Fruit fly (Drosophila melanogaster) whole organism, embryonic: ENCODE data around the gene Hecw.

ENCODE experiments used
- Atf6 ChIP-seq: fragments of 200-800 bp; sonication (Bioruptor generic); IDR thresholded peaks from 2 replicates; pipeline ENCODE4 v1.3.6; 2022; ENCODE audit warnings: missing biosample characterization, missing genetic modification characterization
- Blimp-1 ChIP-seq: fragments of 200-800 bp; sonication (Bioruptor generic); optimal IDR thresholded peaks from 3 replicates; lab custom pipeline; 2018; ENCODE audit warnings: missing biosample characterization, missing genetic modification characterization, mild to moderate bottlenecking, moderate library complexity, missing genetic modification reagents
- C15 ChIP-seq: fragments of 200-800 bp; sonication (Bioruptor generic); IDR thresholded peaks from 3 replicates; pipeline ENCODE4 v1.3.6; 2022; ENCODE audit warnings: missing biosample characterization, missing genetic modification characterization
- CG1024 ChIP-seq: fragments of 200-800 bp; sonication (Bioruptor generic); IDR thresholded peaks from 2 replicates; pipeline ENCODE4 v1.3.6; 2022; ENCODE audit warnings: missing biosample characterization, missing genetic modification characterization
- CG10321 ChIP-seq: fragments of 200-800 bp; sonication (Bioruptor generic); IDR thresholded peaks from 2 replicates; pipeline ENCODE4 v1.3.6; 2022; ENCODE audit warnings: missing biosample characterization, missing genetic modification characterization
- CG10462 ChIP-seq: fragments of 200-800 bp; sonication (Bioruptor generic); optimal IDR thresholded peaks from 2 replicates; lab custom pipeline; 2016; ENCODE audit warnings: missing biosample characterization, missing genetic modification characterization
- CG12104 ChIP-seq: fragments of 200-800 bp; sonication (Bioruptor generic); optimal IDR thresholded peaks from 3 replicates; lab custom pipeline; 2016; ENCODE audit warnings: missing biosample characterization, missing genetic modification characterization
- CG12744 ChIP-seq: fragments of 200-800 bp; sonication (Bioruptor generic); optimal IDR thresholded peaks from 2 replicates; lab custom pipeline; 2016; ENCODE audit warnings: missing biosample characterization, missing genetic modification characterization
- CG13296 ChIP-seq: fragments of 200-800 bp; sonication (Bioruptor generic); optimal IDR thresholded peaks from 3 replicates; lab custom pipeline; 2018; ENCODE audit warnings: missing biosample characterization, mild to moderate bottlenecking, missing genetic modification characterization
- CG14441 ChIP-seq: fragments of 200-800 bp; sonication (Bioruptor generic); IDR thresholded peaks from 2 replicates; pipeline ENCODE4 v1.3.6; 2022; ENCODE audit warnings: missing biosample characterization, missing genetic modification characterization
- CG14710 ChIP-seq: fragments of 200-800 bp; sonication (Bioruptor generic); optimal IDR thresholded peaks from 3 replicates; lab custom pipeline; 2019; ENCODE audit warnings: missing biosample characterization, mild to moderate bottlenecking, missing genetic modification characterization, moderate library complexity
- CG15514 ChIP-seq: fragments of 200-800 bp; sonication (Bioruptor generic); optimal IDR thresholded peaks from 3 replicates; lab custom pipeline; 2017; ENCODE audit warnings: missing biosample characterization, missing genetic modification characterization, mild to moderate bottlenecking, moderate library complexity, missing genetic modification reagents
- CG18011 ChIP-seq: fragments of 200-800 bp; sonication (Bioruptor generic); optimal IDR thresholded peaks from 2 replicates; lab custom pipeline; 2017; ENCODE audit warnings: missing biosample characterization, missing genetic modification characterization, mild to moderate bottlenecking, moderate library complexity, missing genotype
- CG1832 ChIP-seq: fragments of 200-800 bp; sonication (Bioruptor generic); optimal IDR thresholded peaks from 2 replicates; lab custom pipeline; 2017; ENCODE audit warnings: missing biosample characterization, mild to moderate bottlenecking, missing genetic modification characterization, inconsistent platforms
- CG33213 ChIP-seq: fragments of 200-800 bp; sonication (Bioruptor generic); optimal IDR thresholded peaks from 3 replicates; lab custom pipeline; 2016; ENCODE audit warnings: missing biosample characterization, missing genetic modification characterization
- CG34224 ChIP-seq: fragments of 200-800 bp; sonication (Bioruptor generic); IDR thresholded peaks from 3 replicates; pipeline ENCODE4 v1.3.6; 2022; ENCODE audit warnings: missing biosample characterization, missing genetic modification characterization; ENCODE audit not compliant: partially characterized antibody
- CG4282 ChIP-seq: fragments of 200-800 bp; sonication (Bioruptor generic); optimal IDR thresholded peaks from 2 replicates; lab custom pipeline; 2016; ENCODE audit warnings: missing biosample characterization, missing genetic modification characterization
- CG4617 ChIP-seq: fragments of 200-800 bp; sonication (Bioruptor generic); optimal IDR thresholded peaks from 3 replicates; lab custom pipeline; 2016; ENCODE audit warnings: missing biosample characterization, missing genetic modification characterization, borderline replicate concordance
- CG4854 ChIP-seq: fragments of 200-800 bp; sonication (Bioruptor generic); optimal IDR thresholded peaks from 2 replicates; lab custom pipeline; 2016; ENCODE audit warnings: missing biosample characterization, missing genetic modification characterization, inconsistent platforms
- CG5245 ChIP-seq: fragments of 200-800 bp; sonication (Bioruptor generic); optimal IDR thresholded peaks from 3 replicates; lab custom pipeline; 2016; ENCODE audit warnings: missing biosample characterization, missing genetic modification characterization
- CG8765 ChIP-seq: fragments of 200-800 bp; sonication (Bioruptor generic); IDR thresholded peaks from 2 replicates; pipeline ENCODE4 v1.3.6; 2022; ENCODE audit warnings: missing biosample characterization, missing genetic modification characterization
- CG9727 ChIP-seq: fragments of 200-800 bp; sonication (Bioruptor generic); optimal IDR thresholded peaks from 3 replicates; lab custom pipeline; 2017; ENCODE audit warnings: missing biosample characterization, mild to moderate bottlenecking, missing genetic modification characterization
- D19A ChIP-seq: fragments of 200-800 bp; optimal IDR thresholded peaks from 3 replicates; lab custom pipeline; 2019; ENCODE audit warnings: missing biosample characterization, mild to moderate bottlenecking, missing genetic modification characterization, moderate library complexity
- GATAe ChIP-seq: fragments of 200-800 bp; sonication (Bioruptor generic); conservative IDR thresholded peaks from 2 replicates; pipeline ENCODE4 v1.3.6; 2022; ENCODE audit warnings: missing biosample characterization, missing genetic modification characterization
- Gsc ChIP-seq: fragments of 200-800 bp; sonication (Bioruptor generic); IDR thresholded peaks from 2 replicates; pipeline ENCODE4 v1.3.6; 2022; ENCODE audit warnings: missing biosample characterization, missing genetic modification characterization
- HHEX ChIP-seq: fragments of 200-800 bp; sonication (Bioruptor generic); optimal IDR thresholded peaks from 3 replicates; lab custom pipeline; 2017; ENCODE audit warnings: missing biosample characterization, mild to moderate bottlenecking, missing genetic modification characterization, missing genetic modification reagents
- Hand ChIP-seq: fragments of 200-800 bp; sonication (Bioruptor generic); optimal IDR thresholded peaks from 2 replicates; lab custom pipeline; 2017; ENCODE audit warnings: mild to moderate bottlenecking, missing biosample characterization, missing genetic modification reagents, missing genetic modification characterization
- Hey ChIP-seq: fragments of 200-800 bp; sonication (Bioruptor generic); optimal IDR thresholded peaks from 3 replicates; lab custom pipeline; 2018; ENCODE audit warnings: missing biosample characterization, mild to moderate bottlenecking, missing genetic modification characterization
- Jarid2 ChIP-seq: fragments of 200-800 bp; sonication (Bioruptor generic); optimal IDR thresholded peaks from 3 replicates; lab custom pipeline; 2017; ENCODE audit warnings: mild to moderate bottlenecking, missing biosample characterization, missing genetic modification reagents, missing genetic modification characterization
- Lim3 ChIP-seq: fragments of 200-800 bp; sonication (Bioruptor generic); IDR thresholded peaks from 2 replicates; pipeline ENCODE4 v1.3.6; 2022; ENCODE audit warnings: missing biosample characterization, missing genetic modification characterization
- NC2α ChIP-seq: fragments of 200-800 bp; sonication (Bioruptor generic); optimal IDR thresholded peaks from 2 replicates; lab custom pipeline; 2016; ENCODE audit warnings: missing biosample characterization, missing genetic modification characterization
- Opbp ChIP-seq: fragments of 200-800 bp; sonication (Bioruptor generic); IDR thresholded peaks from 3 replicates; pipeline ENCODE4 v1.3.6; 2022; ENCODE audit warnings: missing biosample characterization, missing genetic modification characterization; ENCODE audit not compliant: partially characterized antibody
- Poxn ChIP-seq: fragments of 200-800 bp; sonication (Bioruptor generic); IDR thresholded peaks from 2 replicates; pipeline ENCODE4 v1.3.6; 2022; ENCODE audit warnings: missing biosample characterization, missing genetic modification characterization
- Xbp1 ChIP-seq: fragments of 200-800 bp; sonication (Bioruptor generic); optimal IDR thresholded peaks from 3 replicates; lab custom pipeline; 2016; ENCODE audit warnings: missing biosample characterization, mild to moderate bottlenecking, missing genetic modification characterization
- cg ChIP-seq: fragments of 200-800 bp; sonication (Bioruptor generic); optimal IDR thresholded peaks from 3 replicates; lab custom pipeline; 2019; ENCODE audit warnings: missing biosample characterization, mild to moderate bottlenecking, missing genetic modification characterization, moderate library complexity
- chm ChIP-seq: fragments of 200-800 bp; sonication (Bioruptor generic); IDR thresholded peaks from 2 replicates; pipeline ENCODE4 v1.3.6; 2022; ENCODE audit warnings: missing biosample characterization, missing genetic modification characterization
- chn ChIP-seq: fragments of 200-800 bp; sonication (Bioruptor generic); optimal IDR thresholded peaks from 2 replicates; lab custom pipeline; 2016; ENCODE audit warnings: missing biosample characterization, missing genetic modification characterization
- da ChIP-seq: fragments of 200-800 bp; sonication (Bioruptor generic); optimal IDR thresholded peaks from 2 replicates; lab custom pipeline; 2016; ENCODE audit warnings: missing biosample characterization, missing genetic modification characterization
- fd96Cb ChIP-seq: fragments of 200-800 bp; sonication (Bioruptor generic); optimal IDR thresholded peaks from 2 replicates; lab custom pipeline; 2018; ENCODE audit warnings: missing biosample characterization, mild to moderate bottlenecking, missing genetic modification characterization, moderate library complexity
- gfzf ChIP-seq: fragments of 200-800 bp; sonication (Bioruptor generic); optimal IDR thresholded peaks from 2 replicates; lab custom pipeline; 2016; ENCODE audit warnings: missing biosample characterization, mild to moderate bottlenecking, missing genetic modification characterization, moderate library complexity
- grau ChIP-seq: fragments of 200-800 bp; optimal IDR thresholded peaks from 3 replicates; lab custom pipeline; 2019; ENCODE audit warnings: missing biosample characterization, mild to moderate bottlenecking, missing genetic modification characterization, moderate library complexity
- grn ChIP-seq: fragments of 200-800 bp; sonication (Bioruptor generic); optimal IDR thresholded peaks from 3 replicates; lab custom pipeline; 2017; ENCODE audit warnings: missing biosample characterization, missing genetic modification characterization
- her ChIP-seq: fragments of 200-800 bp; sonication (Bioruptor generic); optimal IDR thresholded peaks from 2 replicates; lab custom pipeline; 2016; ENCODE audit warnings: missing biosample characterization, missing genetic modification characterization
- lov ChIP-seq, 2 experiments: fragments of 200-800 bp in 1 of 2; fragments of >200 bp in 1 of 2; sonication (Bioruptor generic) in 1 of 2; IDR thresholded peaks in 1 of 2; optimal IDR thresholded peaks in 1 of 2; 2 replicates in 1 of 2; 3 replicates in 1 of 2; pipeline versions ENCODE4 v1.3.6 to Lab custom; 2017 to 2022; ENCODE audit warnings: missing biosample characterization in 1 of 2, missing genetic modification characterization in 1 of 2
- pfk ChIP-seq: fragments of 200-800 bp; sonication (Bioruptor generic); optimal IDR thresholded peaks from 2 replicates; lab custom pipeline; 2018; ENCODE audit warnings: missing biosample characterization, mild to moderate bottlenecking, missing genetic modification characterization, moderate library complexity
- pzg ChIP-seq: fragments of 200-800 bp; sonication (Bioruptor generic); optimal IDR thresholded peaks from 3 replicates; lab custom pipeline; 2018; ENCODE audit warnings: missing biosample characterization, mild to moderate bottlenecking, missing genetic modification characterization, moderate library complexity
- salm ChIP-seq: fragments of 200-800 bp; sonication (Bioruptor generic); optimal IDR thresholded peaks from 2 replicates; lab custom pipeline; 2018; ENCODE audit warnings: missing biosample characterization, mild to moderate bottlenecking, missing genetic modification characterization
- sd ChIP-seq: fragments of 200-800 bp; sonication (Bioruptor generic); optimal IDR thresholded peaks from 3 replicates; lab custom pipeline; 2018; ENCODE audit warnings: missing biosample characterization, mild to moderate bottlenecking, missing genetic modification characterization, moderate library complexity
- sens ChIP-seq: fragments of 200-800 bp; sonication (Bioruptor generic); peaks from one replicate; lab custom pipeline; 2016; ENCODE audit warnings: missing biosample characterization, missing genetic modification characterization
- stc ChIP-seq: fragments of 200-800 bp; sonication (Bioruptor generic); IDR thresholded peaks from 2 replicates; pipeline ENCODE4 v1.3.6; 2022; ENCODE audit warnings: missing biosample characterization, missing genetic modification characterization
- zen ChIP-seq: fragments of 200-800 bp; sonication (Bioruptor generic); optimal IDR thresholded peaks from 3 replicates; lab custom pipeline; 2018; ENCODE audit warnings: missing biosample characterization, mild to moderate bottlenecking, missing genetic modification characterization, moderate library complexity

The Hecw gene

DNA sequence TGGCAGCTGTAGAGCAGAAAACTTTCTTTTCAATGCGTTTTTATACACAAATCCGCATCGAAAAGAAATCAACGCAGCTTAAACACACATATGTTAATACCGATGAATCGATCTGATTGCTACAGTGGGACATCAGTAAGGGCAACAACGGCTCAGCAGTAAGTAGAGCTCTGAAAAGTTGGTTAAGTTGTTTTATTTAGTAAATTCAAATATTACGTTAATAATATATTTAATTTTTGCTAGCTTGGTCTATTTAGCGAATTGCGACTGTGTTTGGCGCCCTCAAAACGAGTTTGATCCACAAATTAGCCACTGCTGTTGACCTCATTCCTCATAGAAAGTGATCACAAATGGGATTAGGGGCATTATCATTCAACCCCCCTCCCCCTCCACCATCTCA lies 43.3 kb downstream of the Hecw start (continued):
- TF ChIP-seq Hey (tag; lab: Kevin White, UChicago) = no peak
- TF ChIP-seq CG12744 (GFP tag; lab: Kevin White, UChicago) = no peak
- TF ChIP-seq CG10462 (GFP tag; lab: Kevin White, UChicago) = peak; percentile 16
- TF ChIP-seq sens (GFP tag; lab: Kevin White, UChicago) = peak; percentile 74
- TF ChIP-seq HHEX (GFP tag; lab: Kevin White, UChicago) = peak; percentile 11
- peak; percentile 20 for TF ChIP-seq Jarid2 (GFP tag; lab: Kevin White, UChicago)
- TF ChIP-seq her (GFP tag; lab: Kevin White, UChicago) = no peak
- TF ChIP-seq GATAe (GFP tag; lab: Robert Waterston, UW) = no peak
- TF ChIP-seq CG8765 (GFP tag; lab: Robert Waterston, UW) = no peak
- TF ChIP-seq CG1024 (GFP tag; lab: Robert Waterston, UW) = 0 out of 2 replicates have a peak, but pooled peaks have one; percentile 34
- no peak for TF ChIP-seq gfzf (GFP tag; lab: Kevin White, UChicago)
- TF ChIP-seq salm (tag; lab: Kevin White, UChicago) = peak; percentile 44
- TF ChIP-seq Hand (GFP tag; lab: Kevin White, UChicago) = no peak
- no peak for TF ChIP-seq Gsc (GFP tag; lab: Robert Waterston, UW)
- peak; percentile 3 for TF ChIP-seq CG9727 (GFP tag; lab: Kevin White, UChicago)
- TF ChIP-seq CG33213 (GFP tag; lab: Kevin White, UChicago) = no peak
- no peak for TF ChIP-seq zen (tag; lab: Kevin White, UChicago)
- TF ChIP-seq Atf6 (GFP tag; lab: Robert Waterston, UW) = no peak
- TF ChIP-seq Opbp (GFP tag; lab: Robert Waterston, UW) = no peak
- TF ChIP-seq Poxn (GFP tag; lab: Robert Waterston, UW) = no peak
- TF ChIP-seq CG12104 (GFP tag; lab: Kevin White, UChicago) = peak; percentile 12
- peak; percentile 42; the same call in 1 of the 2 replicates for TF ChIP-seq stc (GFP tag; lab: Robert Waterston, UW)
- TF ChIP-seq Blimp-1 (GFP tag; lab: Kevin White, UChicago) = peak; percentile 82
- peak; percentile 57 for TF ChIP-seq Xbp1 (GFP tag; lab: Kevin White, UChicago)
- no peak for TF ChIP-seq chm
- peak; percentile 46 for TF ChIP-seq D19A (tag; lab: Kevin White, UChicago)
- TF ChIP-seq CG18011 (GFP tag; lab: Kevin White, UChicago) = no peak
- TF ChIP-seq CG1832 (GFP tag; lab: Kevin White, UChicago) = no peak
- TF ChIP-seq CG5245 (GFP tag; lab: Kevin White, UChicago) = peak; percentile 38
- no peak for TF ChIP-seq sd (tag; lab: Kevin White, UChicago)
- no peak for TF ChIP-seq pzg (GFP tag; lab: Kevin White, UChicago)
- no peak for TF ChIP-seq NC2α
- TF ChIP-seq fd96Cb = peak; percentile 57
- TF ChIP-seq grau = peak; percentile 85
- no peak for TF ChIP-seq CG4282
- no peak for TF ChIP-seq lov (optimal IDR thresholded peaks at IDR 0.05; lab: Kevin White, UChicago)
- TF ChIP-seq lov (GFP tag; IDR thresholded peaks at IDR 0.05; lab: Robert Waterston, UW) = no peak
- peak; percentile 58 for TF ChIP-seq CG14441 (GFP tag; lab: Robert Waterston, UW)
- TF ChIP-seq CG15514 (GFP tag; lab: Kevin White, UChicago) = no peak
- peak; percentile 21 for TF ChIP-seq CG14710 (tag; lab: Kevin White, UChicago)
- TF ChIP-seq C15 (GFP tag; lab: Robert Waterston, UW) = no peak
- TF ChIP-seq da (GFP tag; lab: Kevin White, UChicago) = no peak
- no peak for TF ChIP-seq CG4854
- no peak for TF ChIP-seq pfk (GFP tag; lab: Kevin White, UChicago)
- peak; percentile 14 for TF ChIP-seq chn (GFP tag; lab: Kevin White, UChicago)
- no peak for TF ChIP-seq Lim3 (GFP tag; lab: Robert Waterston, UW)
- no peak for TF ChIP-seq CG4617 (GFP tag; lab: Kevin White, UChicago)
- TF ChIP-seq CG10321 (GFP tag; lab: Robert Waterston, UW) = no peak
- no peak for TF ChIP-seq cg (GFP tag; lab: Kevin White, UChicago)
- TF ChIP-seq CG13296 (GFP tag; lab: Kevin White, UChicago) = peak; percentile 10
- TF ChIP-seq CG34224 (GFP tag; lab: Robert Waterston, UW) = no peak
- no peak for TF ChIP-seq grn (GFP tag; lab: Kevin White, UChicago)
